Worm (Caenorhabditis elegans): ENCODE data around the gene F14D7.2.

ce11 chrV:14293667-14294194, at the start of gene F14D7.2:
- TF ChIP-seq aha-1 (tag) = peak; percentile 4
- no peak for TF ChIP-seq pha-4 (GFP tag; IDR thresholded peaks at IDR 0.05)
- TF ChIP-seq pha-4 (tag; optimal IDR thresholded peaks at IDR 0.05) = no peak
- TF ChIP-seq lin-15B (tag; optimal IDR thresholded peaks at IDR 0.05) = no peak
- no peak for TF ChIP-seq lsy-2 (tag; optimal IDR thresholded peaks at IDR 0.05)
- TF ChIP-seq R02D3.7 (tag; optimal IDR thresholded peaks at IDR 0.05) = no peak
- TF ChIP-seq saeg-2 (GFP tag; IDR thresholded peaks at IDR 0.05) = no peak
- no peak for TF ChIP-seq fos-1 (tag; optimal IDR thresholded peaks at IDR 0.05)
- no peak for TF ChIP-seq snpc-4 (tag; optimal IDR thresholded peaks at IDR 0.05)
- no peak for TF ChIP-seq unc-62 (GFP tag; optimal IDR thresholded peaks at IDR 0.05 in 1 of 2)
- no peak for TF ChIP-seq unc-62 (tag; optimal IDR thresholded peaks at IDR 0.05)
- no peak for TF ChIP-seq skn-1 (tag; optimal IDR thresholded peaks at IDR 0.05)
- no peak for TF ChIP-seq lin-39 (tag; optimal IDR thresholded peaks at IDR 0.05)
- TF ChIP-seq nhr-237 (tag; optimal IDR thresholded peaks at IDR 0.05) = no peak
- TF ChIP-seq egl-27 (tag; optimal IDR thresholded peaks at IDR 0.05) = no peak
- TF ChIP-seq dpl-1 (GFP tag; optimal IDR thresholded peaks at IDR 0.05) = no peak
